Fruit fly (Drosophila melanogaster) whole organism, embryonic: ENCODE results near the gene CG5790.
A peak's percentile ranks its signal among the peaks of the same experiment; 100 is the strongest.

Experiments used
- Aef1 ChIP-seq: fragments of 200-800 bp; sonication (Bioruptor generic); IDR thresholded peaks from 3 replicates; pipeline ENCODE4 v1.3.6; 2022; ENCODE audit warnings: missing biosample characterization, missing genetic modification characterization
- BtbVII ChIP-seq: fragments of 200-800 bp; sonication (Bioruptor generic); optimal IDR thresholded peaks from 3 replicates; lab custom pipeline; 2017; ENCODE audit warnings: missing biosample characterization, mild to moderate bottlenecking, missing genetic modification characterization
- CG11504 ChIP-seq: fragments of 200-800 bp; sonication (Bioruptor generic); optimal IDR thresholded peaks from 3 replicates; lab custom pipeline; 2019; ENCODE audit warnings: missing biosample characterization, mild to moderate bottlenecking, missing genetic modification characterization, moderate library complexity
- CG12104 ChIP-seq: fragments of 200-800 bp; sonication (Bioruptor generic); optimal IDR thresholded peaks from 3 replicates; lab custom pipeline; 2016; ENCODE audit warnings: missing biosample characterization, missing genetic modification characterization
- CG13296 ChIP-seq: fragments of 200-800 bp; sonication (Bioruptor generic); optimal IDR thresholded peaks from 3 replicates; lab custom pipeline; 2018; ENCODE audit warnings: missing biosample characterization, mild to moderate bottlenecking, missing genetic modification characterization
- CG13894 ChIP-seq: fragments of 200-800 bp; sonication (Bioruptor generic); optimal IDR thresholded peaks from 3 replicates; lab custom pipeline; 2018; ENCODE audit warnings: missing biosample characterization, mild to moderate bottlenecking, missing genetic modification characterization, moderate library complexity
- CG14860 ChIP-seq: fragments of 200-800 bp; sonication (Bioruptor generic); IDR thresholded peaks from 3 replicates; pipeline ENCODE4 v1.3.6; 2022; ENCODE audit warnings: missing biosample characterization, missing genetic modification characterization; ENCODE audit not compliant: partially characterized antibody
- CG15601 ChIP-seq: fragments of 200-800 bp; sonication (Bioruptor generic); optimal IDR thresholded peaks from 3 replicates; lab custom pipeline; 2019; ENCODE audit warnings: missing biosample characterization, mild to moderate bottlenecking, missing genetic modification characterization, moderate library complexity
- CG1602 ChIP-seq: fragments of 200-800 bp; sonication (Bioruptor generic); optimal IDR thresholded peaks from 3 replicates; lab custom pipeline; 2016; ENCODE audit warnings: missing biosample characterization, missing genetic modification characterization
- CG17385 ChIP-seq: fragments of 200-800 bp; sonication (Bioruptor generic); optimal IDR thresholded peaks from 3 replicates; lab custom pipeline; 2018; ENCODE audit warnings: missing biosample characterization, mild to moderate bottlenecking, missing genetic modification characterization
- CG17568 ChIP-seq: fragments of 200-800 bp; sonication (Bioruptor generic); optimal IDR thresholded peaks from 2 replicates; lab custom pipeline; 2018; ENCODE audit warnings: missing biosample characterization, mild to moderate bottlenecking, missing genetic modification characterization, moderate library complexity
- CG17912 ChIP-seq: fragments of 200-800 bp; sonication (Bioruptor generic); optimal IDR thresholded peaks from 2 replicates; lab custom pipeline; 2018; ENCODE audit warnings: missing biosample characterization, mild to moderate bottlenecking, missing genetic modification characterization
- CG30020 ChIP-seq: fragments of 200-800 bp; optimal IDR thresholded peaks from 2 replicates; lab custom pipeline; 2019; ENCODE audit warnings: missing biosample characterization, mild to moderate bottlenecking, missing genetic modification characterization, moderate library complexity
- CG30403 ChIP-seq: fragments of 200-800 bp; sonication (Bioruptor generic); optimal IDR thresholded peaks from 3 replicates; lab custom pipeline; 2016; ENCODE audit warnings: missing biosample characterization, missing genetic modification characterization
- CG3281 ChIP-seq: fragments of 200-800 bp; sonication (Bioruptor generic); optimal IDR thresholded peaks from 3 replicates; lab custom pipeline; 2017; ENCODE audit warnings: missing biosample characterization, mild to moderate bottlenecking, missing genetic modification characterization
- CG33557 ChIP-seq: fragments of 200-800 bp; sonication (Bioruptor generic); optimal IDR thresholded peaks from 2 replicates; lab custom pipeline; 2019; ENCODE audit warnings: missing biosample characterization, mild to moderate bottlenecking, missing genetic modification characterization, moderate library complexity
- CG34376 ChIP-seq: fragments of 200-800 bp; sonication (Bioruptor generic); optimal IDR thresholded peaks from 2 replicates; lab custom pipeline; 2018; ENCODE audit warnings: missing biosample characterization, mild to moderate bottlenecking, missing genetic modification characterization
- CG34422 ChIP-seq: fragments of 200-800 bp; sonication (Bioruptor generic); IDR thresholded peaks from 3 replicates; pipeline ENCODE4 v1.3.6; 2022; ENCODE audit warnings: missing biosample characterization, missing genetic modification characterization
- CG4730 ChIP-seq: fragments of 200-800 bp; sonication (Bioruptor generic); IDR thresholded peaks from 2 replicates; pipeline ENCODE4 v1.3.6; 2022; ENCODE audit warnings: missing biosample characterization, missing genetic modification characterization
- CG6175 ChIP-seq: fragments of 200-800 bp; sonication (Bioruptor generic); IDR thresholded peaks from 3 replicates; pipeline ENCODE4 v1.3.6; 2022; ENCODE audit warnings: missing biosample characterization, missing genetic modification characterization
- CG6813 ChIP-seq: fragments of 200-800 bp; sonication (Bioruptor generic); optimal IDR thresholded peaks from 2 replicates; lab custom pipeline; 2017; ENCODE audit warnings: missing biosample characterization, missing genetic modification characterization, mild to moderate bottlenecking, moderate library complexity, missing genetic modification reagents
- CG7786 ChIP-seq: fragments of 200-800 bp; sonication (Bioruptor generic); optimal IDR thresholded peaks from 2 replicates; lab custom pipeline; 2016; ENCODE audit warnings: missing biosample characterization, missing genetic modification characterization
- CG7839 ChIP-seq: fragments of 200-800 bp; sonication (Bioruptor generic); optimal IDR thresholded peaks from 3 replicates; lab custom pipeline; 2018; ENCODE audit warnings: missing biosample characterization, mild to moderate bottlenecking, missing genetic modification characterization, moderate library complexity
- CG8089 ChIP-seq: fragments of 200-800 bp; sonication (Bioruptor generic); optimal IDR thresholded peaks from 3 replicates; lab custom pipeline; 2016; ENCODE audit warnings: missing biosample characterization, missing genetic modification characterization
- CG8388 ChIP-seq: fragments of 200-800 bp; sonication (Bioruptor generic); optimal IDR thresholded peaks from 2 replicates; lab custom pipeline; 2019; ENCODE audit warnings: missing biosample characterization, mild to moderate bottlenecking, missing genetic modification characterization, moderate library complexity
- D19A ChIP-seq: fragments of 200-800 bp; optimal IDR thresholded peaks from 3 replicates; lab custom pipeline; 2019; ENCODE audit warnings: missing biosample characterization, mild to moderate bottlenecking, missing genetic modification characterization, moderate library complexity
- Gsc ChIP-seq: fragments of 200-800 bp; sonication (Bioruptor generic); IDR thresholded peaks from 2 replicates; pipeline ENCODE4 v1.3.6; 2022; ENCODE audit warnings: missing biosample characterization, missing genetic modification characterization
- Hr51 ChIP-seq, 2 experiments: fragments of 200-800 bp; sonication (Bioruptor generic); optimal IDR thresholded peaks; 2 replicates in 1 of 2; 3 replicates in 1 of 2; lab custom pipeline; 2016 to 2018; ENCODE audit warnings: missing biosample characterization in 2 of 2, missing genetic modification characterization in 2 of 2, mild to moderate bottlenecking in 1 of 2, moderate library complexity in 1 of 2
- Oaz ChIP-seq: fragments of 200-800 bp; sonication (Bioruptor generic); IDR thresholded peaks from 2 replicates; pipeline ENCODE4 v1.3.6; 2022; ENCODE audit warnings: missing biosample characterization, missing genetic modification characterization
- Opbp ChIP-seq: fragments of 200-800 bp; sonication (Bioruptor generic); IDR thresholded peaks from 3 replicates; pipeline ENCODE4 v1.3.6; 2022; ENCODE audit warnings: missing biosample characterization, missing genetic modification characterization; ENCODE audit not compliant: partially characterized antibody
- Side ChIP-seq: fragments of 200-800 bp; sonication (Bioruptor generic); optimal IDR thresholded peaks from 2 replicates; lab custom pipeline; 2016; ENCODE audit warnings: missing biosample characterization, missing genetic modification characterization
- Sry-δ ChIP-seq: fragments of 200-800 bp; sonication (Bioruptor generic); optimal IDR thresholded peaks from 2 replicates; lab custom pipeline; 2016; ENCODE audit warnings: missing biosample characterization, missing genetic modification characterization
- bowl ChIP-seq: fragments of 200-800 bp; sonication (Bioruptor generic); IDR thresholded peaks from 2 replicates; pipeline ENCODE4 v1.3.6; 2022; ENCODE audit warnings: missing biosample characterization, missing genetic modification characterization
- cg ChIP-seq: fragments of 200-800 bp; sonication (Bioruptor generic); optimal IDR thresholded peaks from 3 replicates; lab custom pipeline; 2019; ENCODE audit warnings: missing biosample characterization, mild to moderate bottlenecking, missing genetic modification characterization, moderate library complexity
- chm ChIP-seq: fragments of 200-800 bp; sonication (Bioruptor generic); IDR thresholded peaks from 2 replicates; pipeline ENCODE4 v1.3.6; 2022; ENCODE audit warnings: missing biosample characterization, missing genetic modification characterization
- crc ChIP-seq: fragments of 200-800 bp; sonication (Bioruptor generic); optimal IDR thresholded peaks from 2 replicates; lab custom pipeline; 2016; ENCODE audit warnings: missing biosample characterization, missing genetic modification characterization
- croc ChIP-seq: fragments of 200-800 bp; sonication (Bioruptor generic); conservative IDR thresholded peaks from 3 replicates; pipeline ENCODE4 v1.3.6; 2022; ENCODE audit warnings: missing biosample characterization, missing genetic modification characterization
- crol ChIP-seq: fragments of 200-800 bp; sonication (Bioruptor generic); IDR thresholded peaks from 2 replicates; pipeline ENCODE4 v1.3.6; 2022; ENCODE audit warnings: missing biosample characterization, missing genetic modification characterization
- crp ChIP-seq, 2 experiments: fragments of 200-800 bp; sonication (Bioruptor generic); optimal IDR thresholded peaks; 2 replicates in 1 of 2; 3 replicates in 1 of 2; lab custom pipeline; 2017; ENCODE audit warnings: missing biosample characterization in 2 of 2, missing genetic modification characterization in 2 of 2, mild to moderate bottlenecking in 1 of 2, moderate library complexity in 1 of 2
- danr ChIP-seq: fragments of 200-800 bp; sonication (Bioruptor generic); IDR thresholded peaks from 2 replicates; pipeline ENCODE4 v1.3.6; 2022; ENCODE audit warnings: missing biosample characterization, missing genetic modification characterization
- gsb-n ChIP-seq: fragments of 200-800 bp; sonication (Bioruptor generic); optimal IDR thresholded peaks from 3 replicates; lab custom pipeline; 2018; ENCODE audit warnings: missing biosample characterization, mild to moderate bottlenecking, missing genetic modification characterization
- ind ChIP-seq: fragments of 200-800 bp; sonication (Bioruptor generic); optimal IDR thresholded peaks from 3 replicates; lab custom pipeline; 2016; ENCODE audit warnings: missing biosample characterization, missing genetic modification characterization
- lab ChIP-seq: fragments of 200-800 bp; sonication (Bioruptor generic); optimal IDR thresholded peaks from 3 replicates; lab custom pipeline; 2017; ENCODE audit warnings: missing biosample characterization, missing genetic modification characterization, mild to moderate bottlenecking, moderate library complexity, missing genetic modification reagents
- lov ChIP-seq, 2 experiments: fragments of 200-800 bp in 1 of 2; fragments of >200 bp in 1 of 2; sonication (Bioruptor generic) in 1 of 2; IDR thresholded peaks in 1 of 2; optimal IDR thresholded peaks in 1 of 2; 2 replicates in 1 of 2; 3 replicates in 1 of 2; pipeline versions ENCODE4 v1.3.6 to Lab custom; 2017 to 2022; ENCODE audit warnings: missing biosample characterization in 1 of 2, missing genetic modification characterization in 1 of 2
- luna ChIP-seq: fragments of 200-800 bp; sonication (Bioruptor generic); optimal IDR thresholded peaks from 2 replicates; lab custom pipeline; 2016; ENCODE audit warnings: missing biosample characterization, missing genetic modification characterization
- nau ChIP-seq: fragments of 200-800 bp; sonication (Bioruptor generic); optimal IDR thresholded peaks from 3 replicates; lab custom pipeline; 2017; ENCODE audit warnings: missing biosample characterization, mild to moderate bottlenecking, missing genetic modification characterization, missing genetic modification reagents
- org-1 ChIP-seq: fragments of 200-800 bp; sonication (Bioruptor generic); optimal IDR thresholded peaks from 2 replicates; lab custom pipeline; 2017; ENCODE audit warnings: missing biosample characterization, missing genetic modification characterization
- pnt ChIP-seq: fragments of 200-800 bp; sonication (Bioruptor generic); optimal IDR thresholded peaks from 3 replicates; lab custom pipeline; 2016; ENCODE audit warnings: missing biosample characterization, missing genetic modification characterization
- pzg ChIP-seq: fragments of 200-800 bp; sonication (Bioruptor generic); optimal IDR thresholded peaks from 3 replicates; lab custom pipeline; 2018; ENCODE audit warnings: missing biosample characterization, mild to moderate bottlenecking, missing genetic modification characterization, moderate library complexity
- sim ChIP-seq: fragments of 200-800 bp; sonication (Bioruptor generic); IDR thresholded peaks from 2 replicates; pipeline ENCODE4 v1.3.6; 2022; ENCODE audit warnings: missing biosample characterization, missing genetic modification characterization

The CG5790 gene

dm6 chr2L:18267815-18268214, 26.8 kb upstream of the CG5790 start (continued):
- TF ChIP-seq lov (optimal IDR thresholded peaks at IDR 0.05; lab: Kevin White, UChicago) (no peak), lov (GFP tag; IDR thresholded peaks at IDR 0.05; lab: Robert Waterston, UW) (no peak), CG14860 (GFP tag; lab: Robert Waterston, UW) (no peak), pzg (GFP tag; lab: Kevin White, UChicago) (no peak), CG30403 (GFP tag; lab: Kevin White, UChicago) (no peak), CG17568 (GFP tag; lab: Kevin White, UChicago) (no peak), CG6175 (GFP tag; lab: Robert Waterston, UW) (no peak), pnt (no peak), nau (GFP tag; lab: Kevin White, UChicago) (no peak), crol (GFP tag; lab: Robert Waterston, UW) (no peak), crp (GFP tag; optimal IDR thresholded peaks at IDR 0.05; lab: Kevin White, UChicago) (no peak), crc (GFP tag; lab: Kevin White, UChicago) (no peak), CG15601 (tag; lab: Kevin White, UChicago) (no peak), Gsc (GFP tag; lab: Robert Waterston, UW) (no peak), CG30020 (tag; lab: Kevin White, UChicago) (no peak), Aef1 (GFP tag; lab: Robert Waterston, UW) (0 out of 3 replicates have a peak, but pooled peaks have one; percentile 15), CG13296 (peak; percentile 8), Opbp (no peak), CG7786 (GFP tag; lab: Kevin White, UChicago) (no peak), CG17385 (GFP tag; lab: Kevin White, UChicago) (no peak), CG11504 (tag; lab: Kevin White, UChicago) (peak; percentile 53), CG6813 (GFP tag; lab: Kevin White, UChicago) (peak; percentile 9), CG17912 (GFP tag; lab: Kevin White, UChicago) (no peak), CG13894 (tag; lab: Kevin White, UChicago) (no peak), CG34376 (no peak), gsb-n (tag; lab: Kevin White, UChicago) (no peak), sim (no peak), croc (no peak), cg (GFP tag; lab: Kevin White, UChicago) (no peak), CG4730 (GFP tag; lab: Robert Waterston, UW) (no peak), lab (GFP tag; lab: Kevin White, UChicago) (peak; percentile 54), CG8089 (GFP tag; lab: Kevin White, UChicago) (no peak), chm (GFP tag; lab: Robert Waterston, UW) (no peak), CG7839 (peak; percentile 25), CG34422 (no peak), CG33557 (GFP tag; lab: Kevin White, UChicago) (no peak), CG3281 (GFP tag; lab: Kevin White, UChicago) (peak; percentile 26), CG1602 (GFP tag; lab: Kevin White, UChicago) (no peak), Sry-δ (GFP tag; lab: Kevin White, UChicago) (no peak), CG8388 (GFP tag; lab: Kevin White, UChicago) (no peak), Oaz (GFP tag; lab: Robert Waterston, UW) (0 out of 2 replicates have a peak, but pooled peaks have one; percentile 34), D19A (tag; lab: Kevin White, UChicago) (no peak), bowl (GFP tag; lab: Robert Waterston, UW) (no peak), luna (GFP tag; lab: Kevin White, UChicago) (no peak), danr (GFP tag; lab: Robert Waterston, UW) (no peak), BtbVII (peak; percentile 14), Side (no peak), Hr51 (GFP tag; optimal IDR thresholded peaks at IDR 0.05; lab: Kevin White, UChicago) (peak in 1 of 2 experiments; percentile 27), CG12104 (GFP tag; lab: Kevin White, UChicago) (no peak), ind (no peak), org-1 (GFP tag; lab: Kevin White, UChicago) (no peak)
